Fruit fly (Drosophila melanogaster): ENCODE data around the gene CG3078.

DNA sequence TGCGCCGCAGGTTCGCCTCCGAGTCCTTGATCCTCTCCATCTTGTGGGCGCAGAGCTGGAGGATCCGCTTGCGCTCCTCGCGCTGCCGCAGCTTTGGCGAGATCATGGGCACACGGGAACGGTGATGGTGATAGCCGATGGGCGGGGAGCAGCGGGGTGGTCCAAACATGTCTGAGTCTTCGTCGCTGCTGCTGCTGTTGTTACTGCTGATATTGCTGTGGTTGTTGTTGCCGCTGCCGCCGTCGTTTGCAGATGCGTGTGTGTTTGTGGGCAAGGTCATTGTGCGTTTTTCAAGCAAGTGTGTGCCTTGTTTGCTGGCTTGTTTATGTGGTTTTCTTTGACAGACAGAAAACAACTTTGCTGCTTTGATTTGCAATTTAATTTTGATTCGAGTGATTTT is 32.7 kb upstream of the CG3078 start:
- TF ChIP-seq CG6276 (GFP tag; optimal IDR thresholded peaks at IDR 0.05), result no peak
- no peak for TF ChIP-seq esn (GFP tag; optimal IDR thresholded peaks at IDR 0.05)
- no peak for TF ChIP-seq Eip78C (GFP tag)
- TF ChIP-seq CG8319 (GFP tag; optimal IDR thresholded peaks at IDR 0.05), result no peak
- TF ChIP-seq Sox102F (GFP tag; optimal IDR thresholded peaks at IDR 0.05), result no peak
- TF ChIP-seq CG3032 (tag; optimal IDR thresholded peaks at IDR 0.05), result no peak
- TF ChIP-seq Ets21C (GFP tag; optimal IDR thresholded peaks at IDR 0.05), result no peak
- TF ChIP-seq Lpt (GFP tag; optimal IDR thresholded peaks at IDR 0.05), result no peak
- TF ChIP-seq CG4318 (GFP tag; optimal IDR thresholded peaks at IDR 0.05), result no peak
- TF ChIP-seq spab (GFP tag; optimal IDR thresholded peaks at IDR 0.05), result no peak
- TF ChIP-seq lz (GFP tag; optimal IDR thresholded peaks at IDR 0.05), result no peak
